Worm (Caenorhabditis elegans) whole organism, midembryonic: ENCODE measurements around the gene ZK287.7.
A peak's percentile ranks its signal among the peaks of the same experiment; 100 is the strongest.

Experiments used
- T22C8.4 ChIP-seq: fragments of 200-800 bp; sonication (Bioruptor generic); IDR thresholded peaks from 2 replicates; pipeline ENCODE4 v1.3.6; 2022; ENCODE audit warnings: missing genetic modification characterization, missing compliant biosample characterization
- cog-1 ChIP-seq: sonication (generic microtip); optimal IDR thresholded peaks from 2 replicates; lab custom pipeline; 2016; ENCODE audit warnings: missing genetic modification characterization, missing compliant biosample characterization
- flt-1 ChIP-seq: fragments of 200-800 bp; sonication (Bioruptor generic); IDR thresholded peaks from 2 replicates; pipeline ENCODE4 v1.3.6; 2022; ENCODE audit warnings: missing genetic modification characterization, missing compliant biosample characterization
- klf-2 ChIP-seq: fragments of 200-800 bp; sonication (Bioruptor generic); conservative IDR thresholded peaks from 2 replicates; pipeline ENCODE4 v1.3.6; 2022; ENCODE audit warnings: missing genetic modification reagents, missing genetic modification characterization, missing compliant biosample characterization
- med-1 ChIP-seq: sonication (generic microtip); optimal IDR thresholded peaks from 2 replicates; lab custom pipeline; 2017; ENCODE audit warnings: missing genetic modification characterization, mild to moderate bottlenecking, missing compliant biosample characterization, antibody characterized with exemption, missing genetic modification reagents; ENCODE audit not compliant: insufficient read depth
- ref-1 ChIP-seq: fragments of 200-800 bp; sonication (Bioruptor generic); conservative IDR thresholded peaks from 2 replicates; pipeline ENCODE4 v1.3.6; 2022; ENCODE audit warnings: missing genetic modification reagents, missing genetic modification characterization, missing compliant biosample characterization
- tab-1 ChIP-seq: fragments of 200-800 bp; sonication (Bioruptor generic); IDR thresholded peaks from 2 replicates; pipeline ENCODE4 v1.3.6; 2022; ENCODE audit warnings: missing genetic modification characterization, missing compliant biosample characterization
- ztf-23 ChIP-seq: fragments of 200-800 bp; sonication (Bioruptor generic); IDR thresholded peaks from 2 replicates; pipeline ENCODE4 v1.3.6; 2022; ENCODE audit warnings: missing genetic modification reagents, missing genetic modification characterization, missing compliant biosample characterization
- ztf-29 ChIP-seq: fragments of 200-800 bp; sonication (Bioruptor generic); IDR thresholded peaks from 2 replicates; pipeline ENCODE4 v1.3.6; 2022; ENCODE audit warnings: missing genetic modification reagents, missing genetic modification characterization, missing compliant biosample characterization

Gene ZK287.7

DNA sequence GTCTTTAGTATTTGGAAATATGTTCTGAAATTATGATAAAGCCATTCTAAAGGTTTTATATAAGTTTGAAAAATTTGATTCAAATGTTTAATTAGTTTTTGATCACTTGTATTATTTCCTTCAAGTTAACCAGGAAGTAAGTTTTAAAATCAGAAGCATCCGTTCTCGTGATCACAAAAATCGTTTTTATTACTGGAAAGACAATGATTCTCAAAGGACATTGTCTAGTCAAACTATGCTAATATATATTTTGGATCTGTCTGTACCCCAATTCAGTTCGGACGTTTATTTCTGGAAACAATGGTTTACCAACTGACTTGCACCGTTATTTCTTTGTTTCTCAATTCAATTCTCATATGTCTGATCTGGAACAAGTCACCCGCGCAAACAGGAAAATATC is 23.5 kb downstream of the ZK287.7 start, which contains the start of gene str-188:
Gene str-188, plus strand, starts transcription at position 301 of the 400 bp plus-strand sequence.
- TF ChIP-seq ztf-23 (GFP tag; lab: Robert Waterston, UW) (no peak), flt-1 (GFP tag; lab: Robert Waterston, UW) (no peak), klf-2 (GFP tag; lab: Robert Waterston, UW) (no peak), cog-1 (tag; lab: Kevin White, UChicago) (no peak), med-1 (GFP tag; lab: Kevin White, UChicago) (no peak), tab-1 (GFP tag; lab: Robert Waterston, UW) (no peak)

DNA sequence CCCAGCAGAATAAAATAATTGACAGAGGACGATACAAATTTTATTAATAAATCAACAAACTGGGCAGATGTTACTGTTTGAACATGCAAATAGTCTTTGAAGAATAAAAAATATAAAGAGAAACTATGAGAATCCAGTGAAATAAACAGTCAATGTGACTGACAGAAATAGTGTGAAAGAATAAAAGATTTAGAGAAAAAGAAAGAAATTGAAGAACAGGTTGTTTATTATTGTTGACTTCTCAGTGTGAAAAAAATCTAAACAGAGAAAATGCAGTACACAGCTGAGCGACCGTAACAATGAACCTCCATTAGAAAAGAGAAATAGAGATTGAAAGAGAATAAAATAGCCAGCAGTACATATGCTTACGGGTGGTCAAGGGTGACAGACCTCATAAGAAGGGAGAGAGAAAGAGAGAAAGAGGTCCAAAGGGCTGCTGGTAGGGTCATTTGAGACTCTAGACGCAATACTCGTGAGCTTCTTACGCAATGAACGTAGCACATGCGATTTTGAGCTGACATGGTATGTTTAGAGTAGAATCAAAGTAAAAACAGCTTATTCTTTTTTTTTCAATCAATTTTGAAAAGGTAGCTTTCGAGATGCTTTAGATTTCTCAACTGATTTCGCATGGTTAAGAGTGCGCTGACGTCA is 31.3 kb downstream of the ZK287.7 start, which contains the start of gene slcr-46.3:
Gene slcr-46.3, minus strand, starts transcription at position 86 of the 651 bp plus-strand sequence.
- TF ChIP-seq ztf-29 (no peak), ztf-23 (GFP tag; lab: Robert Waterston, UW) (no peak), med-1 (GFP tag; lab: Kevin White, UChicago) (no peak), flt-1 (GFP tag; lab: Robert Waterston, UW) (no peak; the same call in 1 of the 2 replicates)

DNA sequence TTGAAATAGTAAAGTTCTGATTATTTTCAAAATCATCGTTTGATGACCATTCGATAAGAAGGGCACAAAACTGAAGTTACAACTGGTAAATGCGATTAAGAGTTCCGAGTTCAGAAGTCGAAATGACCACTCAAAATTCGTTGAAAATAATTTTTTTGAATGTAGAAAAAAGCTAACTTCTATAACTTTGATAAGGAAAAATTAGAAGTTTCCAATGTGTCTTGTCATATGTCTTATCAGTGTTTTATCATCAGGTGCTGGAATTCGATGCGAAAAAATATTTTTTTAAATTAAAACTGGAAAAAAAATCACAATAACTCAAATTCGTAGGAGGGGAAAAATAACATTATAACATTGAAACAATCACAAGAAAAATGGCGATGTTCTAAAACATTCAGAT is 32.9 kb downstream of the ZK287.7 start:
- TF ChIP-seq med-1 (GFP tag; lab: Kevin White, UChicago): no peak
- no peak for TF ChIP-seq T22C8.4 (GFP tag; lab: Robert Waterston, UW)
- no peak for TF ChIP-seq cog-1 (tag; lab: Kevin White, UChicago)
- no peak for TF ChIP-seq ztf-29
- no peak for TF ChIP-seq ztf-23 (GFP tag; lab: Robert Waterston, UW)
- no peak for TF ChIP-seq ref-1 (GFP tag; lab: Robert Waterston, UW)
- no peak for TF ChIP-seq tab-1 (GFP tag; lab: Robert Waterston, UW)
- no peak for TF ChIP-seq flt-1 (GFP tag; lab: Robert Waterston, UW)
- no peak for TF ChIP-seq klf-2 (GFP tag; lab: Robert Waterston, UW)

DNA sequence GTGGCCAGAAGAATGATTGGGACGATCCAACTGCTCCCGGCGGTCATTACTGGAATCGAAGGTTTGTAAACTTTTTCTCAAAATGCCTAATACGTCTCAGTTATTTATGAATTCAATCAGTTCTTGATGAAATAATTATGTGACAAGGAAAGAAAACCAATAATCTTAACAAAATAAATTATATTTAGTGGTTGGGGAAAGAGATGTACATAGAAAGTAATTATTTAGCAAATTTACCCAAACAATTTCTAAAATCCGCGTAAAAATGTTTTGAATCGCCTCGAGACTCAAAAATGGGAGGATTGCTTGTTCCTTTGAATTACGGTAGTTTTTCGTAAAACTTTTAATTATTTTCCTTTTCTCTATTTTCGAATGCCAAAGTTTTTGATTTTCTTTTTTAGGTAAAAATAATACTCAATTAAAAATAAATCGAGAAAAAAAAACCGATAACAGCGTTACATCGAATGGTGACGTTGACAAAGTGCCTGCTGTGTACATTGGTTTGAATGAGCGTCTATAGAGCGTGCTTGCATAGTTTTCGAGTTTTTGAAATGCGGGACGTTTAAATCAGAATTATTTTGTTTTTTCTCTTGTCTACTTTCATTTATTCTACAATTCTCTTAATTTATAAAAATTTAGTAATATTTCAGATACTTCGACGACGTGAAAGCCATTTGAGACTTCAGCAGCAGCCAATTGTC is 36.8 kb downstream of the ZK287.7 start, which contains the start of the genes aagr-3 and drap-1:
Gene aagr-3, minus strand, starts transcription at position 51 of the 701 bp plus-strand sequence.
Gene drap-1, plus strand, starts transcription at position 645 of the 701 bp plus-strand sequence.
- TF ChIP-seq ztf-23 (GFP tag; lab: Robert Waterston, UW) (no peak), med-1 (GFP tag; lab: Kevin White, UChicago) (no peak), cog-1 (tag; lab: Kevin White, UChicago) (no peak), klf-2 (GFP tag; lab: Robert Waterston, UW) (no peak), tab-1 (GFP tag; lab: Robert Waterston, UW) (no peak), flt-1 (GFP tag; lab: Robert Waterston, UW) (no peak), T22C8.4 (GFP tag; lab: Robert Waterston, UW) (no peak), ztf-29 (no peak), ref-1 (GFP tag; lab: Robert Waterston, UW) (no peak)

DNA sequence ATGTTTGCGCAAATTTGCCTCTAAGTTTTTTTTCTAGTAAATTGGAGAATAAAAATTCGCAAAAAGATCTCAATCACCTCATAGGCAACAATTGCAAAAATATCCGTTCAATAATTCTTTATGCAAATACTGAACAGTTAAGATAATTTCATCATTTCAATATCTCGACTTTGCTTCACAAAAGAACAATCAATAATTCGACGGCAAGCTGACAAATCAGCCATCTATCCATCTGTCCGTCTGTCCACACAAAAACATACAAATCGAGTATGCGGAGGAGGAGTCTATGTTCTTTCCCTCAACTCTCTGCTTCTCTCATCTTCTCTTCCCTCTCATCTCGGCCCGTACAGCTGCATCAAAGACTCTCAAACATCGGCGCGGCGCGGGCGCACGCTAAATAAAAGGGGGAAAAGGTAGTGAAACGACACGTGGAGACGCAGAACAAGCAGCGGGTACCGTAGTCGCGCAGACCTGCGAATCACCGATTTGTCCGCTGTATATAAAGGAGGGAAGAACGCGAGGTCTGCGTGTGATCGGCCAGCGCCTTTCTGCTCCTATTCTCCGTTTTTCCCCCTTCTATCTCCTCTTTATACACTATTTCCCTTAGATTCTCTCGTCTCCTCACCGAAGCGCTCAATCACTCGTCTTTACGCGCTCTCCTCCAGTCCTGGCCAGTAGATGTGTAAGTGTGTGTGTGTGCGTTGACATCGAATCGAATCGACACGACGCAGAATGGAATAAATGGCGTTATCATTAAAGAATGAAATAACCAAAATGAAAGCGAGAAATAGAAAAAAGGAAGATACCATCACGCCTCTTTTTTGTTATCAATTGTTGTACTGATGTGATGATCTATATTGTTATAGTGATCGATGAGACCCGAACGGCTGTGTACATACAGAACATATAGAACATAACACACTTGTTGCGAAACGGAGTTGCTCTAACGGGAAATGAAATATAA is 38.2 kb downstream of the ZK287.7 start:
- TF ChIP-seq ztf-23 (GFP tag; lab: Robert Waterston, UW) (peak; percentile 73; the same call in 1 of the 2 replicates), T22C8.4 (GFP tag; lab: Robert Waterston, UW) (peak; percentile 63; the same call in 1 of the 2 replicates), ztf-29 (no peak), flt-1 (GFP tag; lab: Robert Waterston, UW) (peak; percentile 77), tab-1 (GFP tag; lab: Robert Waterston, UW) (no peak; the same call in 1 of the 2 replicates), cog-1 (tag; lab: Kevin White, UChicago) (peak; percentile 97), ref-1 (GFP tag; lab: Robert Waterston, UW) (0 out of 2 replicates have a peak, but pooled peaks have one; percentile 27), klf-2 (GFP tag; lab: Robert Waterston, UW) (no peak), med-1 (GFP tag; lab: Kevin White, UChicago) (no peak)

DNA sequence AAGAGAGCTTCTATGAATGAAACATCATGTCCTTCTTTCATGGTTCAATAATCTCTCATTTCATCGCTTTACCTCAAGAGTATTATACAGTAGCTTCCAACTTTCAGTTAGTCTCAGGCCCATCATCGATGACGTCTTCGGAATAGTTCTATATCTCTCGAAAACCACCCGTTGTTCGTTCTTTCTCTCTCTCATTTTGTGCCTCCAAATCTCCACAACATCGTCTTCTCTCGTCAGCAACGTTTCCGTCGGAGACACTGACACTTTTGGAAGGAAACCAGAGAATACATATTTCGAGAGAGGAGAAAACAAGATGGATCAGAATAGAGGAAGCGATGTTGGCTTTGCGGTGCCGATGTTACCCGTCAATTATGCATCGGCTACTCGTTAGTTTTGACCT is 39.0 kb downstream of the ZK287.7 start:
- TF ChIP-seq med-1 (GFP tag; lab: Kevin White, UChicago): no peak

DNA sequence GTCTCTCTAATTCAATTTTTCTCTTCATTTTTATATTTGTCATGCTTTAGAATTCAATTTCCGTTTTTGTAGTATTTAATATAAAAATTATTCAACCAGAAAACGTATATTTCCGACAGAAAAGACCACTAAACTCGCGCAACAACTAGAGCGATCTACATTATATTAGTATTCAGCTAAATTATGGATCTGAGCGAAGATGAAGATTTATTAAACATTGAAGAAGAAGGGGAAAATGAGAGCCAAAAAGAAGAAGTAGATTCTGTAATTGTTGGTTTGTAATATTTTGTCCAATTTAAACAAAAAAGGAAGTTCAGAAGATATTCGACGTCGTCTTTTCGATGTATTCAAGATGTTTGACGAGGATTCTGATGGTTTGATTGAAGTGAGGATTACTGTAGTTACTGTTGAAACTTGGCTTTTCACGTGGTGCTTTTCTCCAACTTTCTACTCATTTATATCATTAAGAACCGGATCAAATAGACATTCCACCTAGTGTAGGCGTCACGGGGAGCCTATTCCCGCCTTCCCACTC is 41.1 kb downstream of the ZK287.7 start, which contains the start of gene cal-7:
Gene cal-7, plus strand, starts transcription at position 184 of the 535 bp plus-strand sequence.
- TF ChIP-seq med-1 (GFP tag; lab: Kevin White, UChicago) (no peak), T22C8.4 (GFP tag; lab: Robert Waterston, UW) (no peak), klf-2 (GFP tag; lab: Robert Waterston, UW) (no peak), ref-1 (GFP tag; lab: Robert Waterston, UW) (no peak), cog-1 (tag; lab: Kevin White, UChicago) (no peak), tab-1 (GFP tag; lab: Robert Waterston, UW) (no peak), ztf-29 (no peak), ztf-23 (GFP tag; lab: Robert Waterston, UW) (no peak)

DNA sequence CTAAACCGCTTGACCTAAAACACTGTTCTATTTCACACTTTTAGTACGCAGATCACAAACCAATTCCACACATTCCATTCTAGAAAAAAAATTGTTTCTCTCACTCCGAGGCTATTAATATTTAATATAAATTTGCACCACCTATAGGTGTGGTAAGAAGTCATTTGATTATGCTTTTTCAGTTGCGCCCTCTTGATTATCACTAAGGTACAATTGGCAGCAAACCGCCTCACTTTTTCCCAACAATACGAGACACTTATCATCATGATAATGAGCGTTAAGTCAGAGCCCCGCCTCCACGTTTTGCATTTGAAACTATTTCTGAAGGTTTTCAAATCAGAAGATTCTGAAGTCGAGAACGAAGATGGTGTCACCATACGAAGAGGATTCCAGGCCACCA is 44.4 kb downstream of the ZK287.7 start, which contains the start of gene aqp-4:
Gene aqp-4, plus strand, starts transcription at position 270 of the 400 bp plus-strand sequence.
- TF ChIP-seq cog-1 (tag; lab: Kevin White, UChicago) (no peak), T22C8.4 (GFP tag; lab: Robert Waterston, UW) (no peak), flt-1 (GFP tag; lab: Robert Waterston, UW) (no peak)
